Fruit fly (Drosophila melanogaster) S2 (cell line): ENCODE data around the gene Abcd3.

Experiments
- CG8478 ChIP-seq: fragments of >200 bp; optimal IDR thresholded peaks from 2 replicates; lab custom pipeline; 2018
- CTCF ChIP-seq, 2 experiments: fragments of >200 bp; optimal IDR thresholded peaks; 2 replicates each; lab custom pipeline; 2018

dm6 chrX:19782736-19783325 lies 32.3 kb downstream of the Abcd3 start:
- TF ChIP-seq CTCF (optimal IDR thresholded peaks at IDR 0.05; lab: Kevin White, UChicago) (no peak), CG8478 (lab: Kevin White, UChicago) (no peak)
